Worm (Caenorhabditis elegans): ENCODE data around the gene gtbp-1.
A peak's percentile ranks its signal among the peaks of the same experiment; 100 is the strongest.

gtbp-1 gene

DNA sequence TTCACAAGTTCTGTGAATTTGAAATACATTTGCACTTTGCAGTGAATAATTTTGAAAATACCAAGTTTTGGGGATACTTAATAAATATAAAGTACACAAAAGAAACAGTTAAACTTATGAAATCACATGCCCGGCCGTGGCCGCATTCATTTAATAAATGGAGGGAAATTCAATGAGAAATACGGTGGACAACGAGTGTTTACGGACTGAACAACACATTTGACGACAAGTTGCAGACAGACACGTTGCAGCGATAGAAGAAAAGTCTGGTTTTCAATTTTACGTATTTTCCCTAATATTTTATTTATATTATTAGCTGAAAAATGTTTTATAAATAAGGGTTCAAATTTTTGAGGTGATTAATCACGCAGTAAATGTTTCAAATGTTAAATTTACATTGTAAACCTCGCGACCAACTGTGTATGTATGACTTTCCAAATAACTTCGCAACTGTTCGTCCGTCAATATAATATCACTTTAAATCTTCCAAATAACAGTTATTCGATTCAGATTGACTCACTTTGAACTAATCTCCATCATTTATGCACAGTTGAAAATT, 22.8 kb upstream of the gtbp-1 start, which contains the start of gene copg-1:
copg-1 (plus strand) TSS at position 509 of the 559 bp plus-strand sequence.
- peak; percentile 28 for TF ChIP-seq nhr-6 (tag; optimal IDR thresholded peaks at IDR 0.05)
- TF ChIP-seq T20F7.1 (GFP tag; optimal IDR thresholded peaks at IDR 0.05) = peak; percentile 52
- TF ChIP-seq nhr-28 (tag; optimal IDR thresholded peaks at IDR 0.05) = peak; percentile 28
- TF ChIP-seq mep-1 (tag; optimal IDR thresholded peaks at IDR 0.05) = peak; percentile 42
- peak; percentile 39 for TF ChIP-seq dve-1 (tag; optimal IDR thresholded peaks at IDR 0.05; ENCODE audit: insufficient read depth)
- peak; percentile 74 for TF ChIP-seq aha-1 (tag)
- TF ChIP-seq mdl-1 (tag; optimal IDR thresholded peaks at IDR 0.05) = peak in 1 of 2 experiments; percentile 9
- TF ChIP-seq mxl-3 (GFP tag; optimal IDR thresholded peaks at IDR 0.05) = peak; percentile 11
- TF ChIP-seq nhr-102 (tag; optimal IDR thresholded peaks at IDR 0.05) = no peak
- no peak for TF ChIP-seq D1046.2 (GFP tag; IDR thresholded peaks at IDR 0.05)
- TF ChIP-seq lin-38 (GFP tag; IDR thresholded peaks at IDR 0.05) = peak; percentile 39; the same call in 1 of the 2 replicates
- TF ChIP-seq fkh-10 (GFP tag; optimal IDR thresholded peaks at IDR 0.05) = peak; percentile 13
- TF ChIP-seq hmg-1.1 (GFP tag; IDR thresholded peaks at IDR 0.05) = no peak
- TF ChIP-seq T26A8.4 (GFP tag; IDR thresholded peaks at IDR 0.05) = no peak
- TF ChIP-seq F26F4.8 (GFP tag; conservative IDR thresholded peaks at IDR 0.05) = no peak
- TF ChIP-seq dmd-6 (GFP tag; IDR thresholded peaks at IDR 0.05) = 0 out of 2 replicates have a peak, but pooled peaks have one; percentile 7
- peak; percentile 80 for TF ChIP-seq hlh-30 (tag; optimal IDR thresholded peaks at IDR 0.05; ENCODE audit: insufficient read depth)
- TF ChIP-seq cey-2 (tag; optimal IDR thresholded peaks at IDR 0.05; ENCODE audit: borderline replicate concordance, insufficient read depth) = no peak
- no peak for TF ChIP-seq F49E8.2 (tag; optimal IDR thresholded peaks at IDR 0.05; ENCODE audit: borderline replicate concordance)
- no peak for TF ChIP-seq ceh-28 (tag; optimal IDR thresholded peaks at IDR 0.05)
- peak; percentile 55 for TF ChIP-seq ces-1 (GFP tag; optimal IDR thresholded peaks at IDR 0.05)
- no peak for TF ChIP-seq egl-43 (GFP tag; IDR thresholded peaks at IDR 0.05)
- no peak for TF ChIP-seq F44E2.7 (GFP tag; IDR thresholded peaks at IDR 0.05)
- peak; percentile 24 for TF ChIP-seq hlh-11 (tag; optimal IDR thresholded peaks at IDR 0.05)
- no peak for TF ChIP-seq unc-130 (GFP tag; optimal IDR thresholded peaks at IDR 0.05)
- TF ChIP-seq nhr-11 (tag; optimal IDR thresholded peaks at IDR 0.05) = no peak
- 0 out of 2 replicates have a peak, but pooled peaks have one; percentile 16 for TF ChIP-seq ctbp-1 (GFP tag; IDR thresholded peaks at IDR 0.05)
- peak; percentile 19 for TF ChIP-seq rbr-2 (tag; optimal IDR thresholded peaks at IDR 0.05)
- TF ChIP-seq dpl-1 (GFP tag; optimal IDR thresholded peaks at IDR 0.05) = peak; percentile 55
- peak in 1 of 2 experiments; percentile 96 for TF ChIP-seq lsy-2 (tag; optimal IDR thresholded peaks at IDR 0.05)
- no peak for TF ChIP-seq vab-7 (GFP tag; IDR thresholded peaks at IDR 0.05)
- TF ChIP-seq mes-2 (tag; optimal IDR thresholded peaks at IDR 0.05; ENCODE audit: poor library complexity, severe bottlenecking) = peak; percentile 77
- TF ChIP-seq unc-62 (GFP tag; optimal IDR thresholded peaks at IDR 0.05 in 1 of 2) = no peak
- TF ChIP-seq unc-62 (tag; optimal IDR thresholded peaks at IDR 0.05) = no peak
- no peak for TF ChIP-seq spr-3 (GFP tag; optimal IDR thresholded peaks at IDR 0.05)
- TF ChIP-seq lin-39 (tag; optimal IDR thresholded peaks at IDR 0.05) = no peak
- TF ChIP-seq lin-13 (GFP tag; optimal IDR thresholded peaks at IDR 0.05) = peak; percentile 42

ce11 chrIV:10150552-10151004, 21.8 kb upstream of the gtbp-1 start, which contains the start of gene tsp-12:
Gene tsp-12 (minus strand): TSS chrIV:10150602.
- TF ChIP-seq lin-39 (tag; optimal IDR thresholded peaks at IDR 0.05) (no peak), daf-16 (GFP tag; optimal IDR thresholded peaks at IDR 0.05) (no peak), daf-16 (tag; optimal IDR thresholded peaks at IDR 0.05) (no peak), daf-19 (GFP tag; conservative IDR thresholded peaks at IDR 0.05) (no peak), mdt-29 (GFP tag; IDR thresholded peaks at IDR 0.05) (no peak), saeg-2 (GFP tag; IDR thresholded peaks at IDR 0.05) (no peak), lsy-2 (tag; optimal IDR thresholded peaks at IDR 0.05) (no peak), mxl-2 (GFP tag; conservative IDR thresholded peaks at IDR 0.05) (no peak), nhr-28 (tag; optimal IDR thresholded peaks at IDR 0.05) (peak; percentile 11), php-3 (GFP tag; IDR thresholded peaks at IDR 0.05) (no peak), fkh-10 (GFP tag; optimal IDR thresholded peaks at IDR 0.05) (peak; percentile 43), lir-3 (tag; optimal IDR thresholded peaks at IDR 0.05) (no peak)
